Fruit fly (Drosophila melanogaster): ENCODE data around the gene yem.

Gene yem

DNA sequence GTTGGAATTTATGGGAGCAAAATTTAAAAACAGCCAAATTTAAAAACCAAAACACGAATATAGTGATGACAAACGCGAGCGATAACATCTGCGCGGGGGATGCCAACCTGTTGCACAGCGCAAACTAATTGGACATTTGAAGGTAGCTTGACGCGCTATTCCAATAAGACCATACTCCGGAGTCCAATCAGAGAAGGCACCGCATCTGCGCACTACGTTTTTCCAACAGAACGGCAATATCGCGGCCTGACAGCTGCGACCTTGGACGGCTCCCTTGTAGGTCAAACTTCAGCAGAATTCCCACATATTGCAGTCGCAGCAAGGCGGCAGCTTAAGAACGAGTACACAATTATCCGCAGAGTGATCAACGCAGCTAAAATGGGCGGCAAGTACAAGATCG lies 25.4 kb upstream of the yem start, which contains the start of the genes CG11882 and Pglym78 (continued):
- TF ChIP-seq H2.0 (GFP tag; IDR thresholded peaks at IDR 0.05) (0 out of 2 replicates have a peak, but pooled peaks have one; percentile 22), ken (GFP tag; IDR thresholded peaks at IDR 0.05) (0 out of 3 replicates have a peak, but pooled peaks have one; percentile 64), CG4404 (GFP tag; IDR thresholded peaks at IDR 0.05) (no peak), CG15269 (tag; optimal IDR thresholded peaks at IDR 0.05) (no peak), stwl (tag; optimal IDR thresholded peaks at IDR 0.05) (peak; percentile 90), CG7839 (tag; optimal IDR thresholded peaks at IDR 0.05) (no peak), CG14441 (GFP tag; IDR thresholded peaks at IDR 0.05) (no peak), maf-S (GFP tag; optimal IDR thresholded peaks at IDR 0.05) (no peak), wek (GFP tag; optimal IDR thresholded peaks at IDR 0.05) (no peak), sens (GFP tag) (peak; percentile 88), bsh (GFP tag; optimal IDR thresholded peaks at IDR 0.05) (no peak), CG17802 (tag; optimal IDR thresholded peaks at IDR 0.05) (no peak), H15 (GFP tag; IDR thresholded peaks at IDR 0.05) (no peak), Fer2 (tag; optimal IDR thresholded peaks at IDR 0.05) (no peak), disco-r (GFP tag; optimal IDR thresholded peaks at IDR 0.05) (no peak), CG8359 (GFP tag; optimal IDR thresholded peaks at IDR 0.05; ENCODE audit: borderline replicate concordance) (no peak), kni (GFP tag; optimal IDR thresholded peaks at IDR 0.05) (peak; percentile 12), ato (GFP tag; IDR thresholded peaks at IDR 0.05; ENCODE audit: partially characterized antibody) (peak; percentile 72), tll (GFP tag; optimal IDR thresholded peaks at IDR 0.05) (peak in 1 of 2 experiments; percentile 39), Nf-YB (GFP tag; optimal IDR thresholded peaks at IDR 0.05) (peak; percentile 40), hbn (GFP tag; IDR thresholded peaks at IDR 0.05; ENCODE audit: partially characterized antibody) (peak; percentile 57; the same call in 1 of the 2 replicates), wor (GFP tag; IDR thresholded peaks at IDR 0.05) (no peak), CG9932 (GFP tag; IDR thresholded peaks at IDR 0.05) (peak; percentile 66), nerfin-1 (tag; optimal IDR thresholded peaks at IDR 0.05) (peak; percentile 28), Dek (tag; optimal IDR thresholded peaks at IDR 0.05) (no peak), mam (GFP tag; optimal IDR thresholded peaks at IDR 0.05) (peak; percentile 72), CG9727 (GFP tag; optimal IDR thresholded peaks at IDR 0.05) (peak; percentile 6), CG11456 (GFP tag; IDR thresholded peaks at IDR 0.05) (peak; percentile 68; the same call in 2 of the 3 replicates), dimm (GFP tag; IDR thresholded peaks at IDR 0.05) (no peak), ssp (GFP tag; IDR thresholded peaks at IDR 0.05) (peak; percentile 35; the same call in 1 of the 2 replicates), tap (tag; optimal IDR thresholded peaks at IDR 0.05) (no peak), z (GFP tag; IDR thresholded peaks at IDR 0.05) (no peak), Med (GFP tag) (peak; percentile 93), lmd (GFP tag; IDR thresholded peaks at IDR 0.05) (no peak; the same call in 1 of the 2 replicates), fd96Cb (tag; optimal IDR thresholded peaks at IDR 0.05) (no peak), D19B (GFP tag; optimal IDR thresholded peaks at IDR 0.05) (no peak), seq (GFP tag; IDR thresholded peaks at IDR 0.05) (0 out of 2 replicates have a peak, but pooled peaks have one; percentile 27), CG2202 (tag; optimal IDR thresholded peaks at IDR 0.05) (no peak), nmo (GFP tag; optimal IDR thresholded peaks at IDR 0.05) (peak; percentile 59), Dad (GFP tag; optimal IDR thresholded peaks at IDR 0.05) (peak; percentile 48), dm (GFP tag; optimal IDR thresholded peaks at IDR 0.05) (peak; percentile 51), inv (GFP tag; IDR thresholded peaks at IDR 0.05; ENCODE audit: partially characterized antibody) (peak; percentile 30; the same call in 1 of the 2 replicates), ttk (GFP tag; IDR thresholded peaks at IDR 0.05) (peak; percentile 64), CG31388 (GFP tag; optimal IDR thresholded peaks at IDR 0.05) (no peak), NC2β (GFP tag; optimal IDR thresholded peaks at IDR 0.05) (peak; percentile 75), CG3838 (GFP tag; optimal IDR thresholded peaks at IDR 0.05) (no peak), Ssrp (tag; optimal IDR thresholded peaks at IDR 0.05) (no peak), CG12071 (GFP tag; optimal IDR thresholded peaks at IDR 0.05) (no peak), PHDP (tag; optimal IDR thresholded peaks at IDR 0.05) (no peak), CG11696 (GFP tag; IDR thresholded peaks at IDR 0.05) (no peak)

All from whole organism, embryonic.